Worm (Caenorhabditis elegans): ENCODE results near the gene faah-6.

- TF ChIP-seq lin-39 (tag; optimal IDR thresholded peaks at IDR 0.05) = no peak
- TF ChIP-seq ceh-82 (tag; optimal IDR thresholded peaks at IDR 0.05) = no peak
- no peak for TF ChIP-seq lin-13 (GFP tag; optimal IDR thresholded peaks at IDR 0.05)
- TF ChIP-seq unc-62 (GFP tag; optimal IDR thresholded peaks at IDR 0.05) = no peak
- no peak for TF ChIP-seq nhr-10 (tag; optimal IDR thresholded peaks at IDR 0.05)
- TF ChIP-seq unc-39 (tag; optimal IDR thresholded peaks at IDR 0.05) = no peak
- no peak for TF ChIP-seq ama-1 (optimal IDR thresholded peaks at IDR 0.05)
- TF ChIP-seq elt-1 (tag; optimal IDR thresholded peaks at IDR 0.05) = no peak
- no peak for TF ChIP-seq lsy-2 (tag; optimal IDR thresholded peaks at IDR 0.05)
- no peak for TF ChIP-seq ztf-11 (tag; optimal IDR thresholded peaks at IDR 0.05)
- no peak for TF ChIP-seq sma-9 (GFP tag; optimal IDR thresholded peaks at IDR 0.05)
- no peak for TF ChIP-seq sma-9 (tag; optimal IDR thresholded peaks at IDR 0.05)
- no peak for TF ChIP-seq R02D3.7 (tag; optimal IDR thresholded peaks at IDR 0.05)
Observed at ce11 chrIII:11666819-11667218, 16.6 kb downstream of the faah-6 start.

Data from whole organism, L2 larva.